Worm (Caenorhabditis elegans): Measurements from ENCODE around the gene W04E12.3.

DNA sequence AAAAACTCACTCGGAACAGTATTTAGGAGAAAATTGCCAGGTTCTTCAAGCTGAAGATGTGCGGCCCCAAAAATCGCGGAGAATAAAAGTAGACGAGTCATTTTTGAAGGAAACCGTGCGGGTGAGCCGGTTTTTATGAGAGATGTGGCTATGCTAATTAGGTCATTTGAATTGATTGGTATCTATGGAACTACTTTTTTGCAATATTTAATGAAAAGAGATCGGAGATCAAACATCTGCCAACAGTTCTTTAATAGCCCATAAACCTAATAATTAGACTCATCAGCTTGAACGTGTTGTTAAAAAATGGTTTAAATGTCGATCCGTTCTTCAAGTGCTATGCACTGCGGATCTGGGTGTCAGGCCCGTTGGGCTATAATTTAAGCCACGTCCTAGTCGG lies 26.3 kb upstream of the W04E12.3 start, which contains the start of gene Y43F8C.16:
- TF ChIP-seq ama-1 (optimal IDR thresholded peaks at IDR 0.05) (no peak), unc-62 (GFP tag; optimal IDR thresholded peaks at IDR 0.05) (no peak), ceh-82 (tag; optimal IDR thresholded peaks at IDR 0.05) (no peak), elt-3 (tag; optimal IDR thresholded peaks at IDR 0.05) (no peak), mdl-1 (tag; optimal IDR thresholded peaks at IDR 0.05) (no peak), jun-1 (tag; optimal IDR thresholded peaks at IDR 0.05) (no peak), zag-1 (tag; optimal IDR thresholded peaks at IDR 0.05) (no peak), sea-2 (GFP tag; optimal IDR thresholded peaks at IDR 0.05) (no peak), ceh-28 (tag; optimal IDR thresholded peaks at IDR 0.05) (no peak), nfya-1 (tag; optimal IDR thresholded peaks at IDR 0.05; ENCODE audit: insufficient read depth) (no peak)
